Fruit fly (Drosophila melanogaster) Kc167 (cell line): ENCODE measurements around the gene Nulp1.

Source experiments
- Myc ChIP-seq: fragments of >200 bp; optimal IDR thresholded peaks from 2 replicates; lab custom pipeline; 2017; ENCODE audit warnings: missing external identifiers
- Sin3A ChIP-seq: fragments of >200 bp; optimal IDR thresholded peaks from 2 replicates; lab custom pipeline; 2018; ENCODE audit warnings: missing external identifiers
- h ChIP-seq: fragments of >200 bp; optimal IDR thresholded peaks from 3 replicates; lab custom pipeline; 2018; ENCODE audit warnings: missing external identifiers
- insv ChIP-seq: fragments of >200 bp; optimal IDR thresholded peaks from 3 replicates; lab custom pipeline; 2018; ENCODE audit warnings: missing external identifiers
- psq ChIP-seq: fragments of >200 bp; optimal IDR thresholded peaks from 2 replicates; lab custom pipeline; 2017; ENCODE audit warnings: missing external identifiers
- ttk ChIP-seq: sonication (Bioruptor generic); optimal IDR thresholded peaks from 2 replicates; lab custom pipeline; 2017; ENCODE audit warnings: missing external identifiers

Gene Nulp1

dm6 chr3L:8110171-8110570 is at the start of gene Nulp1:
Nulp1 (plus strand) TSS chr3L:8110368.
- TF ChIP-seq Myc (lab: Kevin White, UChicago) (no peak), psq (lab: Kevin White, UChicago) (no peak), insv (lab: Kevin White, UChicago) (no peak)

- no peak for TF ChIP-seq insv (lab: Kevin White, UChicago)
- TF ChIP-seq psq (lab: Kevin White, UChicago), result no peak
- no peak for TF ChIP-seq ttk (lab: Kevin White, UChicago)
- no peak for TF ChIP-seq Myc (lab: Kevin White, UChicago)
- no peak for TF ChIP-seq h (lab: Kevin White, UChicago)
- TF ChIP-seq Sin3A, result no peak
These were observed 46.7 kb upstream of the Nulp1 start, which contains the start of gene Sarm for dm6 chr3L:8063214-8064156. Sarm (plus strand) TSS chr3L:8063874.

dm6 chr3L:8065575-8066410 is 44.4 kb upstream of the Nulp1 start:
- TF ChIP-seq insv (lab: Kevin White, UChicago) (no peak), Sin3A (no peak)

dm6 chr3L:8067491-8067890 is 42.7 kb upstream of the Nulp1 start:
- TF ChIP-seq psq (lab: Kevin White, UChicago), result no peak
- no peak for TF ChIP-seq ttk (lab: Kevin White, UChicago)
- TF ChIP-seq Myc (lab: Kevin White, UChicago), result no peak
- no peak for TF ChIP-seq h (lab: Kevin White, UChicago)
- no peak for TF ChIP-seq insv (lab: Kevin White, UChicago)
- TF ChIP-seq Sin3A, result no peak

- TF ChIP-seq h (lab: Kevin White, UChicago) (no peak), insv (lab: Kevin White, UChicago) (no peak), ttk (lab: Kevin White, UChicago) (no peak), psq (lab: Kevin White, UChicago) (no peak), Sin3A (no peak), Myc (lab: Kevin White, UChicago) (no peak)
These were observed 42.1 kb upstream of the Nulp1 start for dm6 chr3L:8068061-8068460.

dm6 chr3L:8069167-8069566 is 41.0 kb upstream of the Nulp1 start, which contains the start of gene CG42590:
CG42590 (minus strand) TSS chr3L:8069267.
- TF ChIP-seq insv (lab: Kevin White, UChicago), result no peak
- no peak for TF ChIP-seq ttk (lab: Kevin White, UChicago)
- TF ChIP-seq Myc (lab: Kevin White, UChicago), result no peak
- no peak for TF ChIP-seq h (lab: Kevin White, UChicago)
- no peak for TF ChIP-seq psq (lab: Kevin White, UChicago)
- TF ChIP-seq Sin3A, result no peak

- TF ChIP-seq ttk (lab: Kevin White, UChicago), result no peak
- no peak for TF ChIP-seq Sin3A
- no peak for TF ChIP-seq Myc (lab: Kevin White, UChicago)
- TF ChIP-seq insv (lab: Kevin White, UChicago), result no peak
- TF ChIP-seq psq (lab: Kevin White, UChicago), result no peak
- TF ChIP-seq h (lab: Kevin White, UChicago), result no peak
These were observed 40.3 kb upstream of the Nulp1 start, which contains the start of gene CG42591 for dm6 chr3L:8069860-8070259. CG42591 (minus strand) TSS chr3L:8069960.

dm6 chr3L:8071192-8071591 is 39.0 kb upstream of the Nulp1 start:
- TF ChIP-seq Sin3A (no peak), ttk (lab: Kevin White, UChicago) (no peak), h (lab: Kevin White, UChicago) (no peak), Myc (lab: Kevin White, UChicago) (no peak), psq (lab: Kevin White, UChicago) (no peak), insv (lab: Kevin White, UChicago) (no peak)

- TF ChIP-seq ttk (lab: Kevin White, UChicago) (no peak), h (lab: Kevin White, UChicago) (no peak), insv (lab: Kevin White, UChicago) (no peak), Myc (lab: Kevin White, UChicago) (no peak), Sin3A (no peak), psq (lab: Kevin White, UChicago) (no peak)
These were observed 38.4 kb upstream of the Nulp1 start for dm6 chr3L:8071693-8072260.

- no peak for TF ChIP-seq ttk (lab: Kevin White, UChicago)
- TF ChIP-seq Myc (lab: Kevin White, UChicago), result no peak
These were observed 37.4 kb upstream of the Nulp1 start for dm6 chr3L:8072720-8073119.

dm6 chr3L:8073370-8073769 is 36.8 kb upstream of the Nulp1 start:
- TF ChIP-seq psq (lab: Kevin White, UChicago), result no peak
- no peak for TF ChIP-seq insv (lab: Kevin White, UChicago)
- no peak for TF ChIP-seq Myc (lab: Kevin White, UChicago)
- TF ChIP-seq h (lab: Kevin White, UChicago), result no peak
- no peak for TF ChIP-seq ttk (lab: Kevin White, UChicago)
- TF ChIP-seq Sin3A, result no peak
